Worm (Caenorhabditis elegans) whole organism, L2 larva: ENCODE data around the gene nhr-193.

Source experiments
- blmp-1 ChIP-seq: sonication (generic microtip); optimal IDR thresholded peaks from 2 replicates; lab custom pipeline; 2017; ENCODE audit warnings: missing genetic modification characterization, mild to moderate bottlenecking, missing compliant biosample characterization, antibody characterized with exemption, moderate library complexity; ENCODE audit not compliant: insufficient read depth
- ceh-82 ChIP-seq: fragments of 150-350 bp; optimal IDR thresholded peaks from 2 replicates; lab custom pipeline; 2014; ENCODE audit warnings: missing biosample characterization, missing genetic modification characterization
- egl-27 ChIP-seq: sonication (generic microtip); optimal IDR thresholded peaks from 3 replicates; lab custom pipeline; 2017; ENCODE audit warnings: missing biosample characterization, missing genetic modification reagents, missing genetic modification characterization
- elt-1 ChIP-seq: fragments of 150-350 bp; optimal IDR thresholded peaks from 2 replicates; lab custom pipeline; 2014; ENCODE audit warnings: missing biosample characterization, missing genetic modification characterization
- lin-39 ChIP-seq: fragments of 150-350 bp; optimal IDR thresholded peaks from 2 replicates; lab custom pipeline; 2014; ENCODE audit warnings: missing biosample characterization, missing genetic modification reagents, missing genetic modification characterization
- mdl-1 ChIP-seq, 2 experiments: fragments of 150-350 bp in 1 of 2; sonication (generic microtip) in 1 of 2; optimal IDR thresholded peaks; 2 replicates each; lab custom pipeline; 2017; ENCODE audit warnings: missing biosample characterization in 2 of 2, missing genetic modification characterization in 2 of 2
- nhr-12 ChIP-seq: fragments of 150-350 bp; optimal IDR thresholded peaks from 2 replicates; lab custom pipeline; 2014; ENCODE audit warnings: missing biosample characterization, missing genetic modification characterization
- nhr-6 ChIP-seq: fragments of 150-350 bp; optimal IDR thresholded peaks from 2 replicates; lab custom pipeline; 2014; ENCODE audit warnings: missing biosample characterization, missing genetic modification characterization
- peb-1 ChIP-seq: fragments of 150-350 bp; optimal IDR thresholded peaks from 2 replicates; lab custom pipeline; 2014; ENCODE audit warnings: missing biosample characterization, missing genetic modification characterization
- skn-1 ChIP-seq: sonication (generic microtip); optimal IDR thresholded peaks from 2 replicates; lab custom pipeline; 2017; ENCODE audit warnings: missing biosample characterization, missing genetic modification characterization
- sma-9 ChIP-seq, 2 experiments: fragments of 150-350 bp in 1 of 2; sonication (generic microtip) in 1 of 2; optimal IDR thresholded peaks; 2 replicates each; lab custom pipeline; 2014 to 2016; ENCODE audit warnings: missing genetic modification characterization in 2 of 2, mild to moderate bottlenecking in 1 of 2, missing biosample characterization in 1 of 2, missing compliant biosample characterization in 1 of 2, missing genetic modification reagents in 1 of 2, moderate library complexity in 1 of 2
- unc-39 ChIP-seq: fragments of 150-350 bp; optimal IDR thresholded peaks from 2 replicates; lab custom pipeline; 2014; ENCODE audit warnings: missing biosample characterization, missing genetic modification characterization
- unc-62 ChIP-seq: fragments of 150-350 bp; optimal IDR thresholded peaks from 2 replicates; lab custom pipeline; 2014; ENCODE audit warnings: missing biosample characterization, missing genetic modification reagents, missing genetic modification characterization

DNA sequence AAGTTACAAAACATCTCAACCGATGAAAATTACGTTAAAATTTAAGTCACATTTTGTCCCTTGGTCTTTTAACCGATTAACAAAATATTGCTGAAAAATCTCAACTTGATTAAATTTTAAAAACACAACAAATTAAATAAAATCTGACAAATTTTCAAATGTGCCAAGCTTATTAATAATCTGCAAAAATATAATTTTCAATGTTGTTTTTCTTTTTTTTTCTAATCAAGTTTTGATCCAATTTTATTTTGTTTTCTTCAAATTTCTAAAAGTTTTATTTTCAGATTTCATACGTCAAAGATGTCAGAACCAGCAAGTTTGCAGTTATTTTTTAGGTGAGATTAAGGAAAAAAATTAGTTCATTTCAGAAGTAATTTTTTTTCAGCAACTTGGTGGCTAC lies 5.8 kb upstream of the nhr-193 start, which contains the start of gene srw-87:
- TF ChIP-seq skn-1 (tag; lab: Kevin White, UChicago) (no peak), ceh-82 (tag; lab: Kevin White, UChicago) (no peak), lin-39 (tag; lab: Kevin White, UChicago) (no peak), egl-27 (tag; lab: Kevin White, UChicago) (no peak), nhr-6 (tag; lab: Kevin White, UChicago) (no peak), blmp-1 (tag; lab: Kevin White, UChicago) (no peak), nhr-12 (tag; lab: Kevin White, UChicago) (no peak), unc-62 (GFP tag; lab: Kevin White, UChicago) (no peak), peb-1 (tag; lab: Kevin White, UChicago) (no peak), elt-1 (tag; lab: Kevin White, UChicago) (no peak), sma-9 (GFP tag; optimal IDR thresholded peaks at IDR 0.05; lab: Kevin White, UChicago) (no peak), sma-9 (tag; optimal IDR thresholded peaks at IDR 0.05; lab: Kevin White, UChicago) (no peak), mdl-1 (tag; optimal IDR thresholded peaks at IDR 0.05; lab: Kevin White, UChicago) (no peak), unc-39 (no peak)
